Fruit fly (Drosophila melanogaster): ENCODE data around the gene Ance.
A peak's percentile ranks its signal among the peaks of the same experiment; 100 is the strongest.

Gene Ance

dm6 chr2L:13904331-13904911 lies 1.0 kb upstream of the Ance start, which contains the start of gene Smg5 (continued):
- no peak for TF ChIP-seq CG11696 (GFP tag; IDR thresholded peaks at IDR 0.05)
- peak; percentile 48 for TF ChIP-seq gfzf (GFP tag; optimal IDR thresholded peaks at IDR 0.05)
- TF ChIP-seq CG10979 (tag; optimal IDR thresholded peaks at IDR 0.05): peak; percentile 97
- TF ChIP-seq CG11504 (tag; optimal IDR thresholded peaks at IDR 0.05): peak; percentile 27
- TF ChIP-seq CG5245 (GFP tag; optimal IDR thresholded peaks at IDR 0.05): peak; percentile 75
- TF ChIP-seq CG5953 (GFP tag; IDR thresholded peaks at IDR 0.05): peak; percentile 94
- TF ChIP-seq CG8478 (optimal IDR thresholded peaks at IDR 0.05): no peak
- peak; percentile 98 for TF ChIP-seq CG15479 (GFP tag; optimal IDR thresholded peaks at IDR 0.05)
- TF ChIP-seq gt (GFP tag; IDR thresholded peaks at IDR 0.05): peak; percentile 92
- TF ChIP-seq aop (GFP tag; IDR thresholded peaks at IDR 0.05): peak; percentile 75; the same call in 1 of the 2 replicates
- TF ChIP-seq sisA (GFP tag; IDR thresholded peaks at IDR 0.05): peak; percentile 98
- TF ChIP-seq CG4617 (GFP tag; optimal IDR thresholded peaks at IDR 0.05; ENCODE audit: borderline replicate concordance): peak; percentile 95
- TF ChIP-seq Neu2 (GFP tag; optimal IDR thresholded peaks at IDR 0.05; ENCODE audit: borderline replicate concordance): peak; percentile 1
- TF ChIP-seq C15 (GFP tag; IDR thresholded peaks at IDR 0.05): peak; percentile 87; the same call in 2 of the 3 replicates
- peak; percentile 99 for TF ChIP-seq sob (GFP tag; IDR thresholded peaks at IDR 0.05)
- peak; percentile 4 for TF ChIP-seq HLHmδ (GFP tag; optimal IDR thresholded peaks at IDR 0.05)
- TF ChIP-seq zfh1 (GFP tag; IDR thresholded peaks at IDR 0.05): peak; percentile 96
- TF ChIP-seq p53 (GFP tag; optimal IDR thresholded peaks at IDR 0.05): peak; percentile 93
- peak; percentile 98 for TF ChIP-seq CG10267 (tag; optimal IDR thresholded peaks at IDR 0.05)
- TF ChIP-seq ato (GFP tag; IDR thresholded peaks at IDR 0.05; ENCODE audit: partially characterized antibody): peak; percentile 96
- TF ChIP-seq CG6272 (GFP tag; IDR thresholded peaks at IDR 0.05): peak; percentile 95
- peak; percentile 97 for TF ChIP-seq CG14860 (GFP tag; IDR thresholded peaks at IDR 0.05; ENCODE audit: partially characterized antibody)
- TF ChIP-seq Ptx1 (GFP tag; IDR thresholded peaks at IDR 0.05): peak; percentile 97
- peak; percentile 97 for TF ChIP-seq CG9817 (tag; optimal IDR thresholded peaks at IDR 0.05)
- peak; percentile 92 for TF ChIP-seq Sin3A (optimal IDR thresholded peaks at IDR 0.05)
- TF ChIP-seq Gug (GFP tag; IDR thresholded peaks at IDR 0.05): peak; percentile 91
- TF ChIP-seq CG6813 (GFP tag; optimal IDR thresholded peaks at IDR 0.05): no peak
- peak; percentile 88 for TF ChIP-seq gcm2 (GFP tag; optimal IDR thresholded peaks at IDR 0.05)
- TF ChIP-seq CG1233 (GFP tag; optimal IDR thresholded peaks at IDR 0.05): peak; percentile 63
- no peak for TF ChIP-seq MTF-1 (GFP tag; optimal IDR thresholded peaks at IDR 0.05; ENCODE audit: borderline replicate concordance)
- peak; percentile 99 for TF ChIP-seq gem (tag; optimal IDR thresholded peaks at IDR 0.05)
- TF ChIP-seq CG7963 (GFP tag; IDR thresholded peaks at IDR 0.05; ENCODE audit: partially characterized antibody): peak; percentile 95
- peak; percentile 93 for TF ChIP-seq Nf-YA (GFP tag; IDR thresholded peaks at IDR 0.05)
- TF ChIP-seq Scr (GFP tag; IDR thresholded peaks at IDR 0.05; ENCODE audit: partially characterized antibody): peak; percentile 80
- TF ChIP-seq CG10543 (GFP tag; optimal IDR thresholded peaks at IDR 0.05): peak; percentile 87
- TF ChIP-seq Side (GFP tag; optimal IDR thresholded peaks at IDR 0.05): peak; percentile 91

DNA sequence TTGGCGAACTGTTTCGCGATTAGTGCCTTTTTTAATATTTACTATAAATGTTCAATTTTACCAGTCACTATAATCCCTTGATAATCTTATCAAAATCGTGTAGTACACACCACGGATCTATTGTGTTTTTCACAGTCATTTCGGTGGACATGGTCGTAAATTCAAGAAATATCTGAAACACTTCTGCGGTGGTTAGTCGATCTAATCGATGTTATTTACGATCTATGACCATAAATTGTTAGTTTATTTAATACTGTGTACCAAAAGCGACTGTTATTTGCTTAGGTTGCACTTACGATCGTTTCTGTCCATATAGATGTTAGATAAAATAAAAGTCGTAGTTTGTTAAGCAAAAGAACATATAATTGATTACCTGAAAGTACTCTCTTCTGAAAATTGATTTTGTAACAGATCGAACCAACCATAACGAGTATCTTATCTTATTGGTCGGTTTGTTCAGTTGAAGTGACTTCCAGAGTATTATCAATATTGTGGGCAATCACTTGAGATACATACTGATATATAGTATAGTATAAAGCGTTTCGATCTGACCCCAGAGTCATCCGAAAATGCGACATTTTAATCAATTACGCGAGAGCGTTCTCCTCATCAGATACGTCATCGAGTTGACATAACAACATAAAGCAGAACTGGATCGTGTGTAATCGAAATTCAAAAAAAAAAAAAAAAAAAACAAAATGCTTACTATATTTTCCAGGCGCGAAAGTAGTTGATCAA lies 572 bp downstream of the Ance start:
- TF ChIP-seq bab2 (GFP tag; optimal IDR thresholded peaks at IDR 0.05) (no peak), sug (tag; optimal IDR thresholded peaks at IDR 0.05) (peak; percentile 32), grn (GFP tag; optimal IDR thresholded peaks at IDR 0.05) (peak; percentile 60), CG15601 (tag; optimal IDR thresholded peaks at IDR 0.05) (peak; percentile 68), CG33557 (GFP tag; optimal IDR thresholded peaks at IDR 0.05) (peak; percentile 38), CkIIα-i1 (GFP tag; IDR thresholded peaks at IDR 0.05) (no peak), exex (tag; optimal IDR thresholded peaks at IDR 0.05) (peak; percentile 88), Ptx1 (GFP tag; IDR thresholded peaks at IDR 0.05) (no peak), CG34376 (GFP tag; optimal IDR thresholded peaks at IDR 0.05) (peak; percentile 92), sd (tag; optimal IDR thresholded peaks at IDR 0.05) (peak; percentile 84), sens (GFP tag) (peak; percentile 43), run (tag; optimal IDR thresholded peaks at IDR 0.05) (peak; percentile 66), twi (tag; optimal IDR thresholded peaks at IDR 0.05) (peak; percentile 8), salm (tag; optimal IDR thresholded peaks at IDR 0.05) (peak; percentile 21), CG15696 (tag; optimal IDR thresholded peaks at IDR 0.05) (peak; percentile 48)

All from whole organism, embryonic.